Worm (Caenorhabditis elegans) whole organism, L3 larva: ENCODE measurements around the gene pmp-1.

Experiments used
- R02D3.7 ChIP-seq: fragments of 150-350 bp; optimal IDR thresholded peaks from 2 replicates; lab custom pipeline; 2014; ENCODE audit warnings: missing biosample characterization, missing genetic modification characterization
- ZK546.5 ChIP-seq: sonication (generic microtip); optimal IDR thresholded peaks from 2 replicates; lab custom pipeline; 2017; ENCODE audit warnings: missing biosample characterization, missing genetic modification characterization
- aly-2 ChIP-seq: fragments of 150-350 bp; optimal IDR thresholded peaks from 2 replicates; lab custom pipeline; 2014; ENCODE audit warnings: missing biosample characterization, missing genetic modification characterization
- ama-1 ChIP-seq: fragments of 150-350 bp; optimal IDR thresholded peaks from 2 replicates; lab custom pipeline; 2018
- ceh-16 ChIP-seq: sonication (generic microtip); optimal IDR thresholded peaks from 2 replicates; lab custom pipeline; 2017; ENCODE audit warnings: missing biosample characterization, missing genetic modification characterization
- ceh-28 ChIP-seq: fragments of 150-350 bp; optimal IDR thresholded peaks from 2 replicates; lab custom pipeline; 2014; ENCODE audit warnings: missing biosample characterization, missing genetic modification reagents, missing genetic modification characterization
- ceh-82 ChIP-seq: fragments of 150-350 bp; optimal IDR thresholded peaks from 2 replicates; lab custom pipeline; 2014; ENCODE audit warnings: missing biosample characterization, missing genetic modification characterization
- ceh-9 ChIP-seq: sonication (generic microtip); optimal IDR thresholded peaks from 2 replicates; lab custom pipeline; 2018; ENCODE audit warnings: missing biosample characterization, missing genetic modification characterization
- daf-12 ChIP-seq: fragments of 150-350 bp; optimal IDR thresholded peaks from 2 replicates; lab custom pipeline; 2014; ENCODE audit warnings: missing biosample characterization, missing genetic modification reagents, missing genetic modification characterization
- egl-27 ChIP-seq: sonication (generic microtip); optimal IDR thresholded peaks from 4 replicates; lab custom pipeline; 2017; ENCODE audit warnings: missing biosample characterization, missing genetic modification reagents, missing genetic modification characterization
- egl-5 ChIP-seq: fragments of 150-350 bp; optimal IDR thresholded peaks from 2 replicates; lab custom pipeline; 2017; ENCODE audit warnings: missing biosample characterization, missing genetic modification reagents, missing genetic modification characterization, inconsistent platforms
- elt-1 ChIP-seq: fragments of 150-350 bp; optimal IDR thresholded peaks from 2 replicates; lab custom pipeline; 2014; ENCODE audit warnings: missing biosample characterization, missing genetic modification characterization
- elt-2 ChIP-seq: sonication (generic microtip); optimal IDR thresholded peaks from 2 replicates; lab custom pipeline; 2016; ENCODE audit warnings: missing genetic modification reagents, mild to moderate bottlenecking, missing genetic modification characterization, missing compliant biosample characterization
- elt-3 ChIP-seq, 3 experiments: fragments of 150-350 bp in 1 of 3; sonication (generic microtip) in 2 of 3; optimal IDR thresholded peaks; 2 replicates in 2 of 3; 4 replicates in 1 of 3; lab custom pipeline; 2014 to 2017; ENCODE audit warnings: missing biosample characterization in 3 of 3, missing genetic modification characterization in 3 of 3
- eor-1 ChIP-seq, 2 experiments: fragments of 150-350 bp; optimal IDR thresholded peaks; 2 replicates each; lab custom pipeline; 2014 to 2018; ENCODE audit warnings: missing biosample characterization in 2 of 2, missing genetic modification characterization in 2 of 2
- fkh-10 ChIP-seq: sonication (generic microtip); optimal IDR thresholded peaks from 2 replicates; lab custom pipeline; 2017; ENCODE audit warnings: missing biosample characterization, missing genetic modification reagents, missing genetic modification characterization
- fkh-2 ChIP-seq: fragments of 150-350 bp; optimal IDR thresholded peaks from 2 replicates; lab custom pipeline; 2014; ENCODE audit warnings: missing biosample characterization, missing genetic modification reagents, missing genetic modification characterization
- fos-1 ChIP-seq: fragments of 150-350 bp; optimal IDR thresholded peaks from 2 replicates; lab custom pipeline; 2014; ENCODE audit warnings: missing biosample characterization, missing genetic modification characterization
- hmg-11 ChIP-seq: sonication (generic microtip); optimal IDR thresholded peaks from 2 replicates; lab custom pipeline; 2016; ENCODE audit warnings: missing genetic modification characterization, missing compliant biosample characterization
- jun-1 ChIP-seq: fragments of 150-350 bp; optimal IDR thresholded peaks from 2 replicates; lab custom pipeline; 2014; ENCODE audit warnings: missing biosample characterization, missing genetic modification reagents, missing genetic modification characterization
- lin-15B ChIP-seq: fragments of 150-350 bp; optimal IDR thresholded peaks from 2 replicates; lab custom pipeline; 2014; ENCODE audit warnings: missing biosample characterization, missing genetic modification characterization
- lin-39 ChIP-seq: fragments of 150-350 bp; optimal IDR thresholded peaks from 2 replicates; lab custom pipeline; 2018; ENCODE audit warnings: missing biosample characterization, missing genetic modification reagents, missing genetic modification characterization
- lsy-12 ChIP-seq: sonication (generic microtip); optimal IDR thresholded peaks from 2 replicates; lab custom pipeline; 2016; ENCODE audit warnings: mild to moderate bottlenecking, missing genetic modification characterization, missing compliant biosample characterization
- mdl-1 ChIP-seq: fragments of 150-350 bp; optimal IDR thresholded peaks from 2 replicates; lab custom pipeline; 2014; ENCODE audit warnings: missing biosample characterization, missing genetic modification characterization
- mml-1 ChIP-seq: fragments of 150-350 bp; sonication (generic microtip); optimal IDR thresholded peaks from 3 replicates; lab custom pipeline; 2014; ENCODE audit warnings: missing biosample characterization, missing genetic modification characterization
- nfya-1 ChIP-seq: sonication (generic microtip); optimal IDR thresholded peaks from 2 replicates; lab custom pipeline; 2017; ENCODE audit warnings: missing genetic modification characterization, mild to moderate bottlenecking, missing compliant biosample characterization, antibody characterized with exemption, moderate library complexity; ENCODE audit not compliant: insufficient read depth
- nhr-11 ChIP-seq: fragments of 150-350 bp; optimal IDR thresholded peaks from 2 replicates; lab custom pipeline; 2014; ENCODE audit warnings: missing biosample characterization, missing genetic modification characterization
- nhr-12 ChIP-seq: fragments of 150-350 bp; optimal IDR thresholded peaks from 2 replicates; lab custom pipeline; 2014; ENCODE audit warnings: missing biosample characterization, missing genetic modification characterization
- nhr-23 ChIP-seq: fragments of 150-350 bp; optimal IDR thresholded peaks from 2 replicates; lab custom pipeline; 2014; ENCODE audit warnings: missing biosample characterization, missing genetic modification reagents, missing genetic modification characterization
- nhr-237 ChIP-seq: fragments of 150-350 bp; optimal IDR thresholded peaks from 2 replicates; lab custom pipeline; 2014; ENCODE audit warnings: missing biosample characterization, missing genetic modification characterization
- nhr-25 ChIP-seq: sonication (generic microtip); optimal IDR thresholded peaks from 2 replicates; lab custom pipeline; 2017; ENCODE audit warnings: missing biosample characterization, missing genetic modification characterization
- nhr-28 ChIP-seq: fragments of 150-350 bp; optimal IDR thresholded peaks from 2 replicates; lab custom pipeline; 2014; ENCODE audit warnings: missing biosample characterization, missing genetic modification characterization
- nhr-43 ChIP-seq: sonication (generic microtip); optimal IDR thresholded peaks from 2 replicates; lab custom pipeline; 2016; ENCODE audit warnings: mild to moderate bottlenecking, missing genetic modification characterization, missing compliant biosample characterization; ENCODE audit not compliant: poor library complexity, severe bottlenecking
- nhr-67 ChIP-seq: fragments of 150-350 bp; optimal IDR thresholded peaks from 2 replicates; lab custom pipeline; 2014; ENCODE audit warnings: missing biosample characterization, missing genetic modification characterization
- nhr-76 ChIP-seq: fragments of 150-350 bp; sonication (generic microtip); optimal IDR thresholded peaks from 5 replicates; lab custom pipeline; 2014; ENCODE audit warnings: missing biosample characterization, missing genetic modification characterization
- nhr-77 ChIP-seq: fragments of 150-350 bp; optimal IDR thresholded peaks from 2 replicates; lab custom pipeline; 2014; ENCODE audit warnings: missing biosample characterization, missing genetic modification characterization
- pha-4 ChIP-seq: fragments of 150-350 bp; optimal IDR thresholded peaks from 2 replicates; lab custom pipeline; 2014; ENCODE audit warnings: missing biosample characterization, missing genetic modification reagents, missing genetic modification characterization
- pqm-1 ChIP-seq: fragments of 150-350 bp; optimal IDR thresholded peaks from 2 replicates; lab custom pipeline; 2017; ENCODE audit warnings: missing biosample characterization, missing genetic modification characterization, inconsistent platforms
- sea-2 ChIP-seq: fragments of 150-350 bp; sonication (generic microtip); optimal IDR thresholded peaks from 4 replicates; lab custom pipeline; 2014; ENCODE audit warnings: missing biosample characterization, missing genetic modification reagents, missing genetic modification characterization
- skn-1 ChIP-seq: fragments of 150-350 bp; optimal IDR thresholded peaks from 2 replicates; lab custom pipeline; 2014; ENCODE audit warnings: missing biosample characterization, missing genetic modification characterization
- snpc-4 ChIP-seq: fragments of 150-350 bp; optimal IDR thresholded peaks from 2 replicates; lab custom pipeline; 2014; ENCODE audit warnings: missing biosample characterization, missing genetic modification characterization
- tbx-2 ChIP-seq: sonication (generic microtip); optimal IDR thresholded peaks from 2 replicates; lab custom pipeline; 2016; ENCODE audit warnings: mild to moderate bottlenecking, missing genetic modification characterization, missing compliant biosample characterization
- unc-39 ChIP-seq: sonication (generic microtip); optimal IDR thresholded peaks from 4 replicates; lab custom pipeline; 2017; ENCODE audit warnings: missing biosample characterization, missing genetic modification characterization
- unc-62 ChIP-seq: fragments of 150-350 bp; sonication (generic microtip); optimal IDR thresholded peaks from 4 replicates; lab custom pipeline; 2014; ENCODE audit warnings: missing biosample characterization, missing genetic modification reagents, missing genetic modification characterization
- zag-1 ChIP-seq: fragments of 150-350 bp; optimal IDR thresholded peaks from 2 replicates; lab custom pipeline; 2014; ENCODE audit warnings: missing biosample characterization, missing genetic modification characterization
- ztf-11 ChIP-seq: fragments of 150-350 bp; optimal IDR thresholded peaks from 2 replicates; lab custom pipeline; 2014; ENCODE audit warnings: missing biosample characterization, missing genetic modification characterization
- ztf-4 ChIP-seq: fragments of 150-350 bp; optimal IDR thresholded peaks from 2 replicates; lab custom pipeline; 2014; ENCODE audit warnings: missing biosample characterization, missing genetic modification characterization

Gene pmp-1

ce11 chrII:6891838-6892237, 8.3 kb upstream of the pmp-1 start (continued):
- peak; percentile 63 for TF ChIP-seq ama-1
- peak; percentile 50 for TF ChIP-seq elt-2 (tag; lab: Kevin White, UChicago)
- peak; percentile 85 for TF ChIP-seq nhr-43
- no peak for TF ChIP-seq egl-27 (tag; lab: Kevin White, UChicago)
- TF ChIP-seq sea-2 (GFP tag; lab: Kevin White, UChicago), result no peak
- peak; percentile 41 for TF ChIP-seq lin-39 (tag; lab: Kevin White, UChicago)

ce11 chrII:6891176-6891575, 7.6 kb upstream of the pmp-1 start:
- TF ChIP-seq jun-1 (tag; lab: Kevin White, UChicago), result peak; percentile 52
- no peak for TF ChIP-seq daf-12 (tag; lab: Kevin White, UChicago)
- peak in 1 of 3 experiments; percentile 33 for TF ChIP-seq elt-3 (tag; optimal IDR thresholded peaks at IDR 0.05; lab: Kevin White, UChicago)
- no peak for TF ChIP-seq unc-39 (tag; lab: Kevin White, UChicago)
- TF ChIP-seq egl-27 (tag; lab: Kevin White, UChicago), result no peak
- peak; percentile 97 for TF ChIP-seq ama-1
- TF ChIP-seq pqm-1, result peak; percentile 72
- TF ChIP-seq sea-2 (GFP tag; lab: Kevin White, UChicago), result no peak
- peak; percentile 14 for TF ChIP-seq R02D3.7 (tag; lab: Kevin White, UChicago)
- peak; percentile 68 for TF ChIP-seq nhr-43
- no peak for TF ChIP-seq fos-1 (tag; lab: Kevin White, UChicago)
- TF ChIP-seq nhr-67, result no peak
- no peak for TF ChIP-seq egl-5 (tag; lab: Kevin White, UChicago)
- TF ChIP-seq mml-1 (tag; lab: Kevin White, UChicago), result no peak
- TF ChIP-seq unc-62 (GFP tag; lab: Kevin White, UChicago), result no peak
- TF ChIP-seq nhr-12 (tag; lab: Kevin White, UChicago), result no peak
- peak; percentile 89 for TF ChIP-seq lin-39 (tag; lab: Kevin White, UChicago)
- TF ChIP-seq fkh-2 (tag; lab: Kevin White, UChicago), result no peak
- TF ChIP-seq ceh-9, result no peak
- TF ChIP-seq ZK546.5 (tag; lab: Kevin White, UChicago), result no peak
- TF ChIP-seq nhr-237 (tag; lab: Kevin White, UChicago), result no peak
- no peak for TF ChIP-seq nhr-11 (tag; lab: Kevin White, UChicago)
- no peak for TF ChIP-seq eor-1 (tag; optimal IDR thresholded peaks at IDR 0.05; lab: Kevin White, UChicago)
- no peak for TF ChIP-seq aly-2 (tag; lab: Kevin White, UChicago)
- no peak for TF ChIP-seq skn-1
- TF ChIP-seq pha-4, result peak; percentile 81
- no peak for TF ChIP-seq nhr-77 (tag; lab: Kevin White, UChicago)
- TF ChIP-seq lin-15B (tag; lab: Kevin White, UChicago), result peak; percentile 38
- TF ChIP-seq lsy-12 (tag; lab: Kevin White, UChicago), result peak; percentile 42
- TF ChIP-seq nhr-25 (tag; lab: Kevin White, UChicago), result no peak
- peak; percentile 67 for TF ChIP-seq elt-2 (tag; lab: Kevin White, UChicago)
- TF ChIP-seq mdl-1 (tag; lab: Kevin White, UChicago), result peak; percentile 82
- TF ChIP-seq nfya-1, result peak; percentile 66
- no peak for TF ChIP-seq nhr-28 (tag; lab: Kevin White, UChicago)
- no peak for TF ChIP-seq ceh-82 (tag; lab: Kevin White, UChicago)
- TF ChIP-seq elt-1 (tag; lab: Kevin White, UChicago), result no peak
- peak; percentile 51 for TF ChIP-seq nhr-23 (tag; lab: Kevin White, UChicago)
- no peak for TF ChIP-seq ceh-16 (tag; lab: Kevin White, UChicago)
- TF ChIP-seq hmg-11, result peak; percentile 35
- TF ChIP-seq nhr-76 (tag; lab: Kevin White, UChicago), result no peak
- TF ChIP-seq ztf-11, result no peak
- TF ChIP-seq ztf-4, result no peak
- TF ChIP-seq zag-1 (tag; lab: Kevin White, UChicago), result no peak
- TF ChIP-seq ceh-28 (tag; lab: Kevin White, UChicago), result no peak
- peak; percentile 13 for TF ChIP-seq tbx-2 (tag; lab: Kevin White, UChicago)
- peak; percentile 33 for TF ChIP-seq snpc-4 (tag; lab: Kevin White, UChicago)
- TF ChIP-seq fkh-10 (GFP tag; lab: Kevin White, UChicago), result no peak
